Worm (Caenorhabditis elegans): Measurements from ENCODE around the gene C27F2.7.

DNA sequence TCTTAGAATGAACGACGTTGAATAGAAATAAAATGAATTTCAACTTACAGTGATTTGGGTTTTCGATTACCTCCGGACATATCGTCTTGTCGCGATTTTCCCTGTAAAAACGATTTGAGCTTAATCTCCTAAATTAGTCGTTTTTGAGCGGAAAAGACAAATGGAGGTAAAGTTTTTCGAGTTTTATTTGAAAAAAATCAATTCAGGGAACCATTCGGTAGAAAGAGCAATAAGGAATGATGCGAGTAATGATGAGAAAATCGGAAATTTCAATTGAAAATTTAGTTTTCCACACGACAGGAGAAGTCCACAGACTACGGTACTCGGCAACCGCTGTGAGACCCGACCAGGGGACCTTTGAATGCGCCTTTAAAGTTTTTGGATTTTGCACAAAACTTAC lies 17.9 kb upstream of the C27F2.7 start, which contains the start of gene R144.10:
- TF ChIP-seq ceh-28 (tag; optimal IDR thresholded peaks at IDR 0.05) = no peak
- TF ChIP-seq unc-62 (GFP tag; optimal IDR thresholded peaks at IDR 0.05) = no peak
- no peak for TF ChIP-seq nhr-12 (tag; optimal IDR thresholded peaks at IDR 0.05)
- no peak for TF ChIP-seq zag-1 (tag; optimal IDR thresholded peaks at IDR 0.05)
- TF ChIP-seq egl-27 (tag; optimal IDR thresholded peaks at IDR 0.05) = no peak
- no peak for TF ChIP-seq nhr-23 (tag; optimal IDR thresholded peaks at IDR 0.05)
- no peak for TF ChIP-seq ceh-82 (tag; optimal IDR thresholded peaks at IDR 0.05)
- TF ChIP-seq snpc-4 (tag; optimal IDR thresholded peaks at IDR 0.05) = no peak
- TF ChIP-seq nhr-237 (tag; optimal IDR thresholded peaks at IDR 0.05) = no peak
- no peak for TF ChIP-seq nhr-25 (tag; optimal IDR thresholded peaks at IDR 0.05)
- TF ChIP-seq aly-2 (tag; optimal IDR thresholded peaks at IDR 0.05) = no peak
- no peak for TF ChIP-seq R02D3.7 (tag; optimal IDR thresholded peaks at IDR 0.05)
